Fruit fly (Drosophila melanogaster): ENCODE measurements around the gene Sdic2.

- TF ChIP-seq CG8478 (optimal IDR thresholded peaks at IDR 0.05) (no peak), CTCF (optimal IDR thresholded peaks at IDR 0.05) (no peak)
Observed at dm6 chrX:20158943-20159385, 27.3 kb downstream of the Sdic2 start.

Data from S2 (cell line).